Worm (Caenorhabditis elegans) whole organism, young adult: Measurements from ENCODE around the gene F22E12.1.

ENCODE experiments used
- F39B2.1 ChIP-seq: fragments of 200-800 bp; sonication (Bioruptor generic); IDR thresholded peaks from 2 replicates; pipeline ENCODE4 v1.3.6; 2022; ENCODE audit warnings: missing genetic modification reagents, missing genetic modification characterization, missing compliant biosample characterization
- F57A8.1 ChIP-seq: fragments of 200-800 bp; sonication (Bioruptor generic); optimal IDR thresholded peaks from 2 replicates; lab custom pipeline; 2018; ENCODE audit warnings: mild to moderate bottlenecking, missing genetic modification characterization, moderate library complexity, missing compliant biosample characterization
- attf-6 ChIP-seq: fragments of 200-800 bp; sonication (Bioruptor generic); IDR thresholded peaks from 2 replicates; pipeline ENCODE4 v1.3.6; 2022; ENCODE audit warnings: missing genetic modification reagents, missing genetic modification characterization, missing compliant biosample characterization
- nhr-120 ChIP-seq: fragments of 200-800 bp; sonication (Bioruptor generic); IDR thresholded peaks from 2 replicates; pipeline ENCODE4 v1.3.6; 2022; ENCODE audit warnings: missing genetic modification characterization, missing compliant biosample characterization
- unc-62 ChIP-seq: fragments of 150-350 bp; optimal IDR thresholded peaks from 2 replicates; lab custom pipeline; 2014; ENCODE audit warnings: missing biosample characterization, missing genetic modification reagents, missing genetic modification characterization

DNA sequence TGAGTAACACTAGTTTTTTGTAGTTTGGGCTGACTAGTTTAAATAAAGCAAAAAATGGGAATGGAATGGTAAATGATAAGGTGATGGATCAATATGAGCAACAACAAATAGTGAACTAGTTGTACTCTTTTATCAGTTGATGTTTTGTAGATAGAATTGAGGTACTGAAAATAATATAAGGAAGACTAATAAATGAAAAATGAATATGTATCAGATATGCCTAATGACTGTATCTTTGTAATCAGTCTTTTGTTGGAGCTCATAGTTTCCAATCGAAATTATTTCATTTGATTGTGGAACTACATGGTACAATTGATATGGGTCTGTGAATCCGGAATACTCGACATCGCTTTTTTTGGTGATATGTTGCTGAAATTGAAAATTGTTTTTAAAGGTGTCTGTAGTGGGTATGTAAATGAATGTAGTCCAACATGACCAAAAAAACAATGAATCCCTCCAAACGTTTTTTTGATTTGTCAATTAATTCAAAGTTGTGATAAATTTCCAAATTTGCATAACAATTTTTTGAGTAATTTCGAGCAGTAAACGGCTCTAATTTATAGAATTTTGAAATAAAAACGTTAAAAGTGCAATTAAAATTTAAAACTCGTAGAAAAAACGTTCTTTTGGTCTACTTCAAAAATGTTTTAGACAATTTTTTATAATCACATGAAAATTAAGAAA is 47.0 kb downstream of the F22E12.1 start, which contains the start of gene F15H10.12:
- TF ChIP-seq F39B2.1 (no peak), unc-62 (GFP tag; lab: Kevin White, UChicago) (no peak), nhr-120 (GFP tag; lab: Robert Waterston, UW) (no peak), attf-6 (no peak), F57A8.1 (no peak)
